Worm (Caenorhabditis elegans): ENCODE results near the gene srxa-8.
A peak's percentile ranks its signal among the peaks of the same experiment; 100 is the strongest.

srxa-8 gene

DNA sequence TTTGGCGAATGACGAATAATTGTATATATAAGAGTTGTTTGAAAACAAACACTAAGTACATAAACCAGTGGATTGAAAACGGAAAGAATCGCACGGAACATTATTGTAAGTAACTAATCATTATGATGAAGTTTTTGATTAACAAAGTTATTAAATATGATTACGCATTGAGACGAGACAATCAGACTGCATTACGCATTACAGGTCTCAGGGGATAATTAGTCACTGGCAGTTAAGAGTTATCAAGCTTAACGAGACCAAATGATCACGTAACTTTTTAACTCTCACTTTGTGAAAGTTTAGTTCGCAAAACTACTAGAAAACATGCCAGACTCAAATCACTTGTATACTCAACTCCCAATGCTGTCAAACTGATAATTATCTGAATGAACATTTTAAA is 5.3 kb downstream of the srxa-8 start, which contains the start of gene srd-42:
TSS of gene srd-42 (minus strand) at position 101 of the 400 bp plus-strand sequence.
- peak; percentile 69 for TF ChIP-seq ceh-8 (GFP tag; optimal IDR thresholded peaks at IDR 0.05)
- TF ChIP-seq blmp-1 (tag; optimal IDR thresholded peaks at IDR 0.05) = no peak
- no peak for TF ChIP-seq unc-130 (tag; optimal IDR thresholded peaks at IDR 0.05)
- TF ChIP-seq lin-35 (GFP tag; optimal IDR thresholded peaks at IDR 0.05) = no peak
- no peak for TF ChIP-seq xbp-1 (tag; optimal IDR thresholded peaks at IDR 0.05)

DNA sequence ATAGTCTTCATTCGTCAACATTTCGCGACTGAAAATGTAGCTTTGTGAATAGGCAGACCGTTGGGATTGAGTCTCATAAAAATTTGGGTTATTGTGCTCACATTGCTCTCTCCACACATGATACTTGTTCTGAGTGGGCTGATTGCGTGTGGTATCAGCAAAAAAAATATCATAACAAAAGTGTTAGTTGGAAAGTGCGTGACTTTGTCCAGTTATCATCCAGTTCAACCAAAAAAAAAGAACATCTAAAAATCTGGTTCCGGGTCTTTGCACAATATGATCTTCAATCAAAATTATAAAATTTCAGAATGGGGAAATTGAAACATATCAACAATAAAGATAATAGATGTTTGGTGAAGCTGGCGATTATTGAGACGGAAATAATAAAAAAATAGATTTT is 8.1 kb downstream of the srxa-8 start, which contains the start of gene srd-39:
TSS of gene srd-39 (minus strand) at position 101 of the 400 bp plus-strand sequence.
- TF ChIP-seq F16B12.6 (tag; optimal IDR thresholded peaks at IDR 0.05) = no peak
- no peak for TF ChIP-seq lin-35 (GFP tag; optimal IDR thresholded peaks at IDR 0.05)
- no peak for TF ChIP-seq ces-1 (GFP tag; optimal IDR thresholded peaks at IDR 0.05)
- no peak for TF ChIP-seq efl-1 (optimal IDR thresholded peaks at IDR 0.05)
- peak in 1 of 2 experiments; percentile 74 for TF ChIP-seq efl-1 (GFP tag; optimal IDR thresholded peaks at IDR 0.05 in 1 of 2)

DNA sequence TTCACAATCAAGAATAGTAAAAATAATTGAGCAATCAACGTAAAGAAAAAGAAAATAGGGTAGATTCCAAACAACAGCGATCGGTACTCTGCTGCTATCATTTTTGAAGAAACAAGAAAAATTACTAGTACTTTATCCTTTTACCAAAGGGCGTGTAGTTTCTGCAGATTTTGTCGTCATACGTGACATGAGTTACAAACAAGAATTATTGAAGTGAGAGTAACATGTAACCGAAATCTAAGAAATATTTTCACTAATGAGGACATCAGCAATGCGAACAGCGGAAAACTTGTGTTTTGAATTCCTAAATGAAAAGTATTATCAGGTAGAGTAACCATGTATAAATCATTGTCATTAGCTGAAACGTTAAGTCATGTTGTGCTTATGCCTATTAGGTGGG is 14.0 kb downstream of the srxa-8 start, which contains the start of gene srd-36:
TSS of gene srd-36 (minus strand) at position 101 of the 400 bp plus-strand sequence.
- TF ChIP-seq sptf-1 (tag; optimal IDR thresholded peaks at IDR 0.05) (no peak), egl-27 (tag; optimal IDR thresholded peaks at IDR 0.05) (no peak), pqm-1 (tag; optimal IDR thresholded peaks at IDR 0.05) (no peak), nhr-20 (tag; optimal IDR thresholded peaks at IDR 0.05) (no peak), efl-3 (GFP tag; optimal IDR thresholded peaks at IDR 0.05) (no peak), C04F5.9 (tag; optimal IDR thresholded peaks at IDR 0.05) (no peak), lin-15B (tag; optimal IDR thresholded peaks at IDR 0.05) (no peak), mep-1 (tag; optimal IDR thresholded peaks at IDR 0.05) (no peak), dpl-1 (GFP tag; optimal IDR thresholded peaks at IDR 0.05) (no peak), mdl-1 (tag; optimal IDR thresholded peaks at IDR 0.05) (no peak)

DNA sequence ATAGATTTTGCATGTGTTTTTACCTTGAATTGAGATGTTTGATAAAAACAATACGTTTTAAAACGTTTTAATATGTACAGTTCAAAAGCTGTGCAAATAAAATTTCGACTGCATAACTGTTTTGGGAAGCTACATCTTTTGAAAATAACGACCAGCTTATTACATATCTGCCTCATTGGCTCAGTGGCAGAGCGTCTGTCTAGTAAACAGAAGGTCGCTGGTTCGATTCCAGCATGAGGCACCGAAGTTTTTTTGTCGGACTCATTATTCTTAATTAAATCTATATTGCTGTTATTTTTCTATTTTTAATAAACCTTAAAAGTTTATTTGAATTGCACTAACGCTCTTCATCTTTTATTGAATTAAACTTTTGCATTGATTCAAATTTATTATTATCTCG is 15.6 kb downstream of the srxa-8 start:
- TF ChIP-seq lsy-2 (tag; optimal IDR thresholded peaks at IDR 0.05) (no peak), dsc-1 (tag; optimal IDR thresholded peaks at IDR 0.05) (no peak), ets-5 (GFP tag; IDR thresholded peaks at IDR 0.05) (no peak), nhr-11 (tag; optimal IDR thresholded peaks at IDR 0.05) (no peak), egl-13 (tag; optimal IDR thresholded peaks at IDR 0.05) (no peak), lir-3 (tag; optimal IDR thresholded peaks at IDR 0.05; ENCODE audit: poor library complexity) (no peak), unc-86 (tag; optimal IDR thresholded peaks at IDR 0.05) (no peak), fkh-10 (GFP tag; optimal IDR thresholded peaks at IDR 0.05) (no peak), nhr-84 (tag; optimal IDR thresholded peaks at IDR 0.05) (no peak), nhr-71 (tag; optimal IDR thresholded peaks at IDR 0.05) (no peak), unc-98 (GFP tag; IDR thresholded peaks at IDR 0.05) (no peak), zag-1 (tag; optimal IDR thresholded peaks at IDR 0.05) (no peak), mab-9 (GFP tag; IDR thresholded peaks at IDR 0.05) (no peak), F16B12.6 (tag; optimal IDR thresholded peaks at IDR 0.05) (no peak), sox-4 (tag; optimal IDR thresholded peaks at IDR 0.05) (no peak), aly-2 (tag; optimal IDR thresholded peaks at IDR 0.05) (no peak)

DNA sequence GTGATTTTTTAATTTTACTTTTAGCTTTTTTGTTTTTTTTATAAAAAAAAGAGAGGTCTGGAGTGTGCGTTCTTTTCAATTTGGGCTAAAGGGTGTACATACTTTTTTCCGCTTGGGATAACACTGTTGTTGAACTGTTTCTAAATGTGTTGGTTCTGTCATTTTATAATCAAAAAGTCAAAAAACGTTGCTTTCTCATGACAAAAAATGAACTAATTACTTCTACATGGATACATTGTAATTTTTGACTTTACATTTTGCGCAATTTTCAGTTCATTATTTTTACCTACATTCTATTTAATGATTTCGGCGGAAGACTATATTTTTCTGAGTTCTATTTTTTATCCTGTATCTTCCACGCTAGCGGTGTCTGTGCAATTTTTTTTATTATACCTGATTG is 17.1 kb downstream of the srxa-8 start, which contains the start of gene srd-38:
TSS of gene srd-38 (plus strand) at position 301 of the 400 bp plus-strand sequence.
- no peak for TF ChIP-seq ces-1 (GFP tag; optimal IDR thresholded peaks at IDR 0.05)
- no peak for TF ChIP-seq nhr-237 (tag; optimal IDR thresholded peaks at IDR 0.05)
- no peak for TF ChIP-seq jun-1 (tag; optimal IDR thresholded peaks at IDR 0.05)
- TF ChIP-seq ama-1 (optimal IDR thresholded peaks at IDR 0.05) = no peak
- TF ChIP-seq tlp-1 (tag; optimal IDR thresholded peaks at IDR 0.05) = no peak
- no peak for TF ChIP-seq egl-13 (tag; optimal IDR thresholded peaks at IDR 0.05)
- TF ChIP-seq lin-13 (GFP tag; optimal IDR thresholded peaks at IDR 0.05) = no peak
- no peak for TF ChIP-seq tbx-2 (tag; optimal IDR thresholded peaks at IDR 0.05)
- no peak for TF ChIP-seq efl-3 (GFP tag; optimal IDR thresholded peaks at IDR 0.05)
- TF ChIP-seq pag-3 (tag; optimal IDR thresholded peaks at IDR 0.05; ENCODE audit: borderline replicate concordance, insufficient read depth) = no peak
- TF ChIP-seq mef-2 (tag; optimal IDR thresholded peaks at IDR 0.05) = no peak
- TF ChIP-seq nhr-12 (tag; optimal IDR thresholded peaks at IDR 0.05) = no peak
- TF ChIP-seq alr-1 (tag; optimal IDR thresholded peaks at IDR 0.05; ENCODE audit: borderline replicate concordance) = no peak
- TF ChIP-seq mdl-1 (tag; optimal IDR thresholded peaks at IDR 0.05) = no peak
- no peak for TF ChIP-seq lir-3 (tag; optimal IDR thresholded peaks at IDR 0.05; ENCODE audit: poor library complexity)
- no peak for TF ChIP-seq zip-4 (GFP tag; optimal IDR thresholded peaks at IDR 0.05)
